Fruit fly (Drosophila melanogaster): ENCODE results near the gene stops.

DNA sequence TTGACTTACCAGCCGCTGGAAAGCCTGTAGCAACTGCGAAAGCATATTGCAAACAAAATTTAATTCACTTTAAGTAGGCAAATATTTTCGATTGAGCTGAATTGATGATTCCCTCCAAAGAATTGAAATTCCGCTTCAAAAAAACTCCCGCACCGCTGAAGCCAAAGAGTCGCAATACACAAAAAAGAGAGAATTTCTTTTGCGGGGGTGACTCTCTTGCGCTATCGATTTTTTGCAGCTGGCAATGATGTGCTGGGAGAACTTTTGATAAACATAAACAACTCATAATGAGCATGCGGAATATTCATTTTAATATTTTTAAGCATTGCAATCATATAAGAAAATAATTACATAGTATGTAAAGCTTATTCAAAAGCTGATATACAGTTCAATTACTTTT, 477 bp downstream of the stops start:
- TF ChIP-seq Sox15 (GFP tag; optimal IDR thresholded peaks at IDR 0.05) (no peak), dac (GFP tag; optimal IDR thresholded peaks at IDR 0.05) (no peak), esn (GFP tag; optimal IDR thresholded peaks at IDR 0.05) (no peak), pdm3 (GFP tag; optimal IDR thresholded peaks at IDR 0.05) (no peak), lz (GFP tag; optimal IDR thresholded peaks at IDR 0.05) (no peak)
